Fruit fly (Drosophila melanogaster) whole organism, wandering third instar larva: Measurements from ENCODE around the gene Acp26Ab.

ENCODE experiments used
- Abd-B ChIP-seq: fragments of >200 bp; optimal IDR thresholded peaks from 2 replicates; lab custom pipeline; 2017; ENCODE audit warnings: missing biosample characterization, missing genetic modification characterization
- CG32264 ChIP-seq: fragments of 200-800 bp; sonication (Bioruptor generic); optimal IDR thresholded peaks from 2 replicates; lab custom pipeline; 2016; ENCODE audit warnings: missing biosample characterization, missing genetic modification characterization
- CG9705 ChIP-seq: fragments of 200-800 bp; sonication (Bioruptor generic); optimal IDR thresholded peaks from 2 replicates; lab custom pipeline; 2018; ENCODE audit warnings: missing biosample characterization, mild to moderate bottlenecking, missing genetic modification characterization
- CrebA ChIP-seq: fragments of 200-800 bp; sonication (Bioruptor generic); optimal IDR thresholded peaks from 2 replicates; lab custom pipeline; 2016; ENCODE audit warnings: missing biosample characterization, mild to moderate bottlenecking, missing genetic modification characterization, borderline replicate concordance
- Dfd ChIP-seq: fragments of >200 bp; optimal IDR thresholded peaks from 2 replicates; lab custom pipeline; 2017; ENCODE audit warnings: missing biosample characterization, missing genetic modification characterization
- Dif ChIP-seq: fragments of 200-275, 200-300 bp; sonication (Bioruptor generic); optimal IDR thresholded peaks from 2 replicates; lab custom pipeline; 2018; ENCODE audit warnings: missing biosample characterization, missing genetic modification characterization; ENCODE audit not compliant: partially characterized antibody
- HLH106 ChIP-seq: fragments of 200-800 bp; optimal IDR thresholded peaks from 3 replicates; lab custom pipeline; 2019; ENCODE audit warnings: missing biosample characterization, mild to moderate bottlenecking, missing genetic modification characterization, moderate library complexity
- Hnf4 ChIP-seq: fragments of 200-800 bp; sonication (Bioruptor generic); optimal IDR thresholded peaks from 2 replicates; lab custom pipeline; 2016; ENCODE audit warnings: missing biosample characterization, mild to moderate bottlenecking, missing genetic modification characterization
- Hr78 ChIP-seq: fragments of >200 bp; optimal IDR thresholded peaks from 2 replicates; lab custom pipeline; 2017; ENCODE audit warnings: missing biosample characterization, missing genetic modification characterization
- Hr83 ChIP-seq: fragments of 200-300 bp; sonication (Bioruptor generic); optimal IDR thresholded peaks from 2 replicates; lab custom pipeline; 2016; ENCODE audit warnings: missing biosample characterization, mild to moderate bottlenecking, missing genetic modification characterization, moderate library complexity; ENCODE audit not compliant: poor library complexity, severe bottlenecking
- Myc ChIP-seq: fragments of >200 bp; optimal IDR thresholded peaks from 2 replicates; lab custom pipeline; 2017
- N ChIP-seq: fragments of >200 bp; optimal IDR thresholded peaks from 2 replicates; lab custom pipeline; 2018; ENCODE audit warnings: missing biosample characterization, missing external identifiers, missing genetic modification characterization
- OdsH ChIP-seq: fragments of 200-800 bp; sonication (Bioruptor generic); optimal IDR thresholded peaks from 2 replicates; lab custom pipeline; 2016; ENCODE audit warnings: missing biosample characterization, mild to moderate bottlenecking, missing genetic modification characterization
- Sp1 ChIP-seq: fragments of 200-800 bp; sonication (Bioruptor generic); optimal IDR thresholded peaks from 3 replicates; lab custom pipeline; 2019; ENCODE audit warnings: missing biosample characterization, mild to moderate bottlenecking, missing genetic modification characterization, moderate library complexity
- Vsx2 ChIP-seq: fragments of 200-300, 225-300 bp; sonication (Bioruptor generic); optimal IDR thresholded peaks from 2 replicates; lab custom pipeline; 2018; ENCODE audit warnings: missing biosample characterization, missing genetic modification characterization; ENCODE audit not compliant: partially characterized antibody
- br ChIP-seq: fragments of 200-800 bp; sonication (Bioruptor generic); optimal IDR thresholded peaks from 2 replicates; lab custom pipeline; 2016; ENCODE audit warnings: missing biosample characterization, missing genetic modification characterization
- brk ChIP-seq: fragments of 200-800 bp; sonication (Bioruptor generic); optimal IDR thresholded peaks from 2 replicates; lab custom pipeline; 2016; ENCODE audit warnings: missing biosample characterization, mild to moderate bottlenecking, missing genetic modification characterization
- dl ChIP-seq, 2 experiments: fragments of 175-275, 200-275 bp in 1 of 2; fragments of 200-275 bp in 1 of 2; sonication (Bioruptor generic); optimal IDR thresholded peaks; lab custom pipeline; 2018; ENCODE audit warnings: mild to moderate bottlenecking in 2 of 2, missing biosample characterization in 2 of 2, missing genetic modification characterization in 2 of 2, moderate library complexity in 2 of 2; ENCODE audit not compliant: partially characterized antibody in 2 of 2, insufficient read depth in 1 of 2
- dmrt93B ChIP-seq: fragments of 200-800 bp; sonication (Bioruptor generic); optimal IDR thresholded peaks from 2 replicates; lab custom pipeline; 2018; ENCODE audit warnings: missing biosample characterization, mild to moderate bottlenecking, missing genetic modification characterization
- dsf ChIP-seq: sonication (Bioruptor generic); optimal IDR thresholded peaks from 2 replicates; lab custom pipeline; 2016; ENCODE audit warnings: missing biosample characterization, missing genetic modification characterization, borderline replicate concordance
- ey ChIP-seq: fragments of 200-800 bp; sonication (Bioruptor generic); optimal IDR thresholded peaks from 2 replicates; lab custom pipeline; 2016; ENCODE audit warnings: missing biosample characterization, missing genetic modification characterization
- foxo ChIP-seq, 2 experiments: fragments of 200-800 bp; sonication (Bioruptor generic); optimal IDR thresholded peaks; 2 replicates in 1 of 2; 3 replicates in 1 of 2; lab custom pipeline; 2016 to 2017; ENCODE audit warnings: missing biosample characterization in 2 of 2, missing genetic modification characterization in 2 of 2
- fru ChIP-seq: fragments of 200-800 bp; sonication (Bioruptor generic); optimal IDR thresholded peaks from 3 replicates; lab custom pipeline; 2016; ENCODE audit warnings: missing biosample characterization, mild to moderate bottlenecking, missing genetic modification characterization
- h ChIP-seq: fragments of 200-800 bp; sonication (Bioruptor generic); optimal IDR thresholded peaks from 3 replicates; lab custom pipeline; 2016; ENCODE audit warnings: missing biosample characterization, mild to moderate bottlenecking, missing genetic modification characterization
- jim ChIP-seq: fragments of 175-275, 200-325 bp; sonication (Bioruptor generic); optimal IDR thresholded peaks from 2 replicates; lab custom pipeline; 2016; ENCODE audit warnings: missing biosample characterization, mild to moderate bottlenecking, missing genetic modification characterization
- lola ChIP-seq: fragments of >200 bp; optimal IDR thresholded peaks from 2 replicates; lab custom pipeline; 2017; ENCODE audit warnings: missing biosample characterization, missing genetic modification characterization
- pan ChIP-seq: fragments of >200 bp; optimal IDR thresholded peaks from 2 replicates; lab custom pipeline; 2017
- psq ChIP-seq: fragments of 200-800 bp; sonication (Bioruptor generic); optimal IDR thresholded peaks from 3 replicates; lab custom pipeline; 2017; ENCODE audit warnings: missing biosample characterization, mild to moderate bottlenecking, missing genetic modification characterization, moderate library complexity
- rgr ChIP-seq: fragments of 200-800 bp; sonication (Bioruptor generic); optimal IDR thresholded peaks from 3 replicates; lab custom pipeline; 2016; ENCODE audit warnings: missing biosample characterization, mild to moderate bottlenecking, missing genetic modification characterization
- sage ChIP-seq: fragments of 200-800 bp; sonication (Bioruptor generic); optimal IDR thresholded peaks from 2 replicates; lab custom pipeline; 2016; ENCODE audit warnings: missing biosample characterization, mild to moderate bottlenecking, missing genetic modification characterization
- sv ChIP-seq: fragments of 200-800 bp; sonication (Bioruptor generic); optimal IDR thresholded peaks from 3 replicates; lab custom pipeline; 2016; ENCODE audit warnings: missing biosample characterization, missing genetic modification characterization
- usp ChIP-seq: fragments of >200 bp; optimal IDR thresholded peaks from 2 replicates; lab custom pipeline; 2017; ENCODE audit warnings: missing biosample characterization, missing genetic modification characterization
- woc ChIP-seq: sonication (Bioruptor generic); optimal IDR thresholded peaks from 2 replicates; lab custom pipeline; 2016; ENCODE audit warnings: missing biosample characterization, mild to moderate bottlenecking, missing genetic modification characterization

Gene Acp26Ab

dm6 chr2L:5881181-5881580, 11.5 kb downstream of the Acp26Ab start:
- TF ChIP-seq Dfd (GFP tag; lab: Kevin White, UChicago) (no peak), brk (no peak), CG32264 (GFP tag; lab: Kevin White, UChicago) (no peak), jim (GFP tag; lab: Kevin White, UChicago) (no peak), fru (GFP tag; lab: Kevin White, UChicago) (no peak), Myc (lab: Kevin White, UChicago) (no peak), dl (GFP tag; optimal IDR thresholded peaks at IDR 0.05; lab: Kevin White, UChicago; ENCODE audit: insufficient read depth in 1 of 2, partially characterized antibody in 2 of 2) (no peak), h (GFP tag; lab: Kevin White, UChicago) (no peak), Abd-B (no peak), CG9705 (no peak), N (GFP tag; lab: Kevin White, UChicago) (no peak), rgr (GFP tag; lab: Kevin White, UChicago) (no peak), psq (GFP tag; lab: Kevin White, UChicago) (no peak), lola (GFP tag; lab: Kevin White, UChicago) (no peak), woc (GFP tag; lab: Kevin White, UChicago) (no peak), sv (GFP tag; lab: Kevin White, UChicago) (no peak), Hr78 (no peak), CrebA (GFP tag; lab: Kevin White, UChicago) (no peak)

dm6 chr2L:5879363-5879934, 13.2 kb downstream of the Acp26Ab start, which contains the start of gene rau:
rau (minus strand) TSS chr2L:5879498.
- TF ChIP-seq sage (GFP tag; lab: Kevin White, UChicago) (peak; percentile 23), OdsH (GFP tag; lab: Kevin White, UChicago) (peak; percentile 61), rgr (GFP tag; lab: Kevin White, UChicago) (peak; percentile 42), Hr83 (GFP tag; lab: Kevin White, UChicago) (peak; percentile 32), CG9705 (peak; percentile 54), dmrt93B (peak; percentile 38), Sp1 (peak; percentile 69), woc (GFP tag; lab: Kevin White, UChicago) (peak; percentile 52), Dif (GFP tag; lab: Kevin White, UChicago) (peak; percentile 70), usp (no peak), Dfd (GFP tag; lab: Kevin White, UChicago) (no peak), CG32264 (GFP tag; lab: Kevin White, UChicago) (no peak), Vsx2 (no peak), brk (peak; percentile 51), pan (lab: Kevin White, UChicago) (no peak), h (GFP tag; lab: Kevin White, UChicago) (peak; percentile 65), br (GFP tag; lab: Kevin White, UChicago) (peak; percentile 70), dl (GFP tag; optimal IDR thresholded peaks at IDR 0.05; lab: Kevin White, UChicago; ENCODE audit: insufficient read depth in 1 of 2, partially characterized antibody in 2 of 2) (peak in 1 of 2 experiments; percentile 35), foxo (GFP tag; optimal IDR thresholded peaks at IDR 0.05; lab: Kevin White, UChicago) (peak in 1 of 2 experiments; percentile 59), ey (GFP tag; lab: Kevin White, UChicago) (peak; percentile 66), psq (GFP tag; lab: Kevin White, UChicago) (peak; percentile 31), fru (GFP tag; lab: Kevin White, UChicago) (peak; percentile 52), sv (GFP tag; lab: Kevin White, UChicago) (peak; percentile 51), Hnf4 (GFP tag; lab: Kevin White, UChicago) (peak; percentile 48), HLH106 (peak; percentile 72)

dm6 chr2L:5876474-5877067, 16.1 kb downstream of the Acp26Ab start:
- no peak for TF ChIP-seq dsf (GFP tag; lab: Kevin White, UChicago)
- peak; percentile 8 for TF ChIP-seq Hnf4 (GFP tag; lab: Kevin White, UChicago)
- TF ChIP-seq rgr (GFP tag; lab: Kevin White, UChicago) = peak; percentile 48
- peak; percentile 73 for TF ChIP-seq Hr83 (GFP tag; lab: Kevin White, UChicago)
- no peak for TF ChIP-seq brk
- TF ChIP-seq Hr78 = no peak
- peak; percentile 8 for TF ChIP-seq Sp1
- no peak for TF ChIP-seq Abd-B
- no peak for TF ChIP-seq sage (GFP tag; lab: Kevin White, UChicago)
- TF ChIP-seq Myc (lab: Kevin White, UChicago) = no peak
- TF ChIP-seq ey (GFP tag; lab: Kevin White, UChicago) = no peak
- no peak for TF ChIP-seq CG32264 (GFP tag; lab: Kevin White, UChicago)
- TF ChIP-seq h (GFP tag; lab: Kevin White, UChicago) = peak; percentile 42
- TF ChIP-seq fru (GFP tag; lab: Kevin White, UChicago) = no peak
- no peak for TF ChIP-seq CrebA (GFP tag; lab: Kevin White, UChicago)
- peak; percentile 15 for TF ChIP-seq dmrt93B
- TF ChIP-seq Dfd (GFP tag; lab: Kevin White, UChicago) = no peak
- no peak for TF ChIP-seq foxo (GFP tag; optimal IDR thresholded peaks at IDR 0.05; lab: Kevin White, UChicago)
- TF ChIP-seq usp = no peak
- TF ChIP-seq OdsH (GFP tag; lab: Kevin White, UChicago) = peak; percentile 33
- TF ChIP-seq CG9705 = no peak
- TF ChIP-seq, all 38 proteins: peak for 7
